Worm (Caenorhabditis elegans) whole organism, L1 larva: Measurements from ENCODE around the gene F56H9.9.

Experiments used
- Y116A8C.19 ChIP-seq: sonication (generic microtip); optimal IDR thresholded peaks from 2 replicates; lab custom pipeline; 2016; ENCODE audit warnings: missing compliant biosample characterization, missing genetic modification characterization, borderline replicate concordance
- aha-1 ChIP-seq: fragments of 150-350 bp; optimal IDR thresholded peaks from 2 replicates; lab custom pipeline; 2014; ENCODE audit warnings: missing biosample characterization, missing genetic modification characterization
- alr-1 ChIP-seq: fragments of 200-800 bp; sonication (Bioruptor generic); optimal IDR thresholded peaks from 2 replicates; lab custom pipeline; 2018; ENCODE audit warnings: borderline replicate concordance, mild to moderate bottlenecking, missing genetic modification characterization, missing compliant biosample characterization
- aly-2 ChIP-seq: fragments of 150-350 bp; optimal IDR thresholded peaks from 2 replicates; lab custom pipeline; 2014; ENCODE audit warnings: missing biosample characterization, missing genetic modification characterization
- blmp-1 ChIP-seq: fragments of 150-350 bp; optimal IDR thresholded peaks from 2 replicates; lab custom pipeline; 2014; ENCODE audit warnings: missing biosample characterization, missing genetic modification characterization
- ceh-63 ChIP-seq: fragments of 200-800 bp; sonication (Bioruptor generic); optimal IDR thresholded peaks from 2 replicates; lab custom pipeline; 2018; ENCODE audit warnings: mild to moderate bottlenecking, missing genetic modification characterization, missing compliant biosample characterization
- ceh-88 ChIP-seq: fragments of 200-800 bp; sonication (Bioruptor generic); IDR thresholded peaks from 2 replicates; pipeline ENCODE4 v1.3.6; 2022; ENCODE audit warnings: missing genetic modification characterization, missing compliant biosample characterization
- dsc-1 ChIP-seq: sonication (generic microtip); optimal IDR thresholded peaks from 2 replicates; lab custom pipeline; 2016; ENCODE audit warnings: mild to moderate bottlenecking, missing genetic modification characterization, missing compliant biosample characterization
- efl-1 ChIP-seq, 4 experiments: fragments of 150-350 bp; optimal IDR thresholded peaks in 3 of 4; peaks in 1 of 4; 1 replicate in 1 of 4; 2 replicates in 3 of 4; lab custom pipeline; 2014; ENCODE audit warnings: missing biosample characterization in 2 of 4, missing genetic modification characterization in 2 of 4, missing genetic modification reagents in 2 of 4
- egl-13 ChIP-seq: sonication (generic microtip); optimal IDR thresholded peaks from 2 replicates; lab custom pipeline; 2016; ENCODE audit warnings: missing genotype, missing genetic modification reagents, missing genetic modification characterization, missing compliant biosample characterization
- elt-2 ChIP-seq: sonication (generic microtip); optimal IDR thresholded peaks from 2 replicates; lab custom pipeline; 2016; ENCODE audit warnings: missing genetic modification characterization, mild to moderate bottlenecking, inconsistent platforms, missing compliant biosample characterization, missing genetic modification reagents
- elt-3 ChIP-seq, 6 experiments: fragments of 150-350 bp in 1 of 6; sonication (generic microtip); optimal IDR thresholded peaks; 2 replicates each; lab custom pipeline; 2017 to 2018; ENCODE audit warnings: missing biosample characterization in 6 of 6, missing genetic modification characterization in 6 of 6, inconsistent platforms in 1 of 6
- fkh-10 ChIP-seq: sonication (generic microtip); optimal IDR thresholded peaks from 2 replicates; lab custom pipeline; 2017; ENCODE audit warnings: missing biosample characterization, missing genetic modification reagents, missing genetic modification characterization
- fkh-4 ChIP-seq: sonication (generic microtip); optimal IDR thresholded peaks from 2 replicates; lab custom pipeline; 2016; ENCODE audit warnings: missing compliant biosample characterization, missing genetic modification characterization, borderline replicate concordance
- fkh-8 ChIP-seq: sonication (generic microtip); optimal IDR thresholded peaks from 2 replicates; lab custom pipeline; 2016; ENCODE audit warnings: mild to moderate bottlenecking, missing genetic modification characterization, missing compliant biosample characterization
- hlh-17 ChIP-seq: fragments of 200-800 bp; sonication (Bioruptor generic); optimal IDR thresholded peaks from 2 replicates; lab custom pipeline; 2018; ENCODE audit warnings: missing genetic modification characterization, mild to moderate bottlenecking, missing compliant biosample characterization, moderate library complexity, borderline replicate concordance
- hlh-4 ChIP-seq: sonication (generic microtip); optimal IDR thresholded peaks from 2 replicates; lab custom pipeline; 2016; ENCODE audit warnings: mild to moderate bottlenecking, missing genetic modification characterization, missing compliant biosample characterization
- irx-1 ChIP-seq: sonication (generic microtip); optimal IDR thresholded peaks from 2 replicates; lab custom pipeline; 2016; ENCODE audit warnings: missing genetic modification characterization, missing compliant biosample characterization
- lin-14 ChIP-seq: fragments of 200-800 bp; sonication (Bioruptor generic); optimal IDR thresholded peaks from 2 replicates; lab custom pipeline; 2018; ENCODE audit warnings: mild to moderate bottlenecking, missing genetic modification characterization, moderate library complexity, missing compliant biosample characterization
- lin-15B ChIP-seq: fragments of 150-350 bp; sonication (generic microtip); optimal IDR thresholded peaks from 3 replicates; lab custom pipeline; 2014; ENCODE audit warnings: missing biosample characterization, missing genetic modification characterization
- lin-35 ChIP-seq, 2 experiments: fragments of 150-350 bp; optimal IDR thresholded peaks; 2 replicates each; lab custom pipeline; 2014; ENCODE audit warnings: missing biosample characterization in 2 of 2, missing genetic modification characterization in 2 of 2, missing genetic modification reagents in 2 of 2
- lin-39 ChIP-seq: fragments of 150-350 bp; optimal IDR thresholded peaks from 2 replicates; lab custom pipeline; 2014; ENCODE audit warnings: missing biosample characterization, missing genetic modification reagents, missing genetic modification characterization
- mab-9 ChIP-seq: fragments of 200-800 bp; sonication (Bioruptor generic); IDR thresholded peaks from 2 replicates; pipeline ENCODE4 v1.3.6; 2022; ENCODE audit warnings: missing genetic modification reagents, missing genetic modification characterization, missing compliant biosample characterization
- mef-2 ChIP-seq: fragments of 150-350 bp; optimal IDR thresholded peaks from 2 replicates; lab custom pipeline; 2014; ENCODE audit warnings: missing biosample characterization, missing genetic modification characterization
- nhr-237 ChIP-seq: fragments of 150-350 bp; optimal IDR thresholded peaks from 2 replicates; lab custom pipeline; 2014; ENCODE audit warnings: missing biosample characterization, missing genetic modification characterization
- nhr-28 ChIP-seq: fragments of 150-350 bp; optimal IDR thresholded peaks from 2 replicates; lab custom pipeline; 2014; ENCODE audit warnings: missing biosample characterization, missing genetic modification characterization
- nhr-47 ChIP-seq: sonication (generic microtip); optimal IDR thresholded peaks from 2 replicates; lab custom pipeline; 2016; ENCODE audit warnings: mild to moderate bottlenecking, missing genetic modification characterization, moderate library complexity, missing compliant biosample characterization
- nhr-71 ChIP-seq: sonication (generic microtip); optimal IDR thresholded peaks from 2 replicates; lab custom pipeline; 2016; ENCODE audit warnings: mild to moderate bottlenecking, missing genetic modification characterization, moderate library complexity, missing compliant biosample characterization
- nhr-77 ChIP-seq: fragments of 150-350 bp; optimal IDR thresholded peaks from 2 replicates; lab custom pipeline; 2014; ENCODE audit warnings: missing biosample characterization, missing genetic modification characterization
- nhr-85 ChIP-seq: sonication (generic microtip); peaks from one replicate; lab custom pipeline; 2016; ENCODE audit warnings: missing genetic modification characterization, inconsistent platforms, missing compliant biosample characterization
- pax-3 ChIP-seq: fragments of 200-800 bp; sonication (Bioruptor generic); optimal IDR thresholded peaks from 2 replicates; lab custom pipeline; 2018; ENCODE audit warnings: mild to moderate bottlenecking, missing genetic modification characterization, moderate library complexity, missing compliant biosample characterization
- pqm-1 ChIP-seq: sonication (generic microtip); optimal IDR thresholded peaks from 3 replicates; lab custom pipeline; 2017; ENCODE audit warnings: missing biosample characterization, missing genetic modification characterization
- skn-1 ChIP-seq: fragments of 150-350 bp; optimal IDR thresholded peaks from 2 replicates; lab custom pipeline; 2014; ENCODE audit warnings: missing biosample characterization, missing genetic modification characterization
- snpc-4 ChIP-seq: fragments of 150-350 bp; optimal IDR thresholded peaks from 2 replicates; lab custom pipeline; 2014; ENCODE audit warnings: missing biosample characterization, missing genetic modification characterization
- snu-23 ChIP-seq: sonication (generic microtip); optimal IDR thresholded peaks from 2 replicates; lab custom pipeline; 2016; ENCODE audit warnings: missing genetic modification characterization, missing compliant biosample characterization
- sox-4 ChIP-seq: sonication (generic microtip); optimal IDR thresholded peaks from 2 replicates; lab custom pipeline; 2016; ENCODE audit warnings: missing genetic modification characterization, missing compliant biosample characterization
- sptf-1 ChIP-seq: fragments of 150-350 bp; optimal IDR thresholded peaks from 2 replicates; lab custom pipeline; 2014; ENCODE audit warnings: missing biosample characterization, missing genetic modification characterization
- sup-37 ChIP-seq: fragments of 200-800 bp; sonication (Bioruptor generic); optimal IDR thresholded peaks from 2 replicates; lab custom pipeline; 2018; ENCODE audit warnings: mild to moderate bottlenecking, missing genetic modification characterization, missing compliant biosample characterization
- tbx-2 ChIP-seq: sonication (generic microtip); optimal IDR thresholded peaks from 2 replicates; lab custom pipeline; 2016; ENCODE audit warnings: missing genetic modification characterization, missing compliant biosample characterization
- unc-130 ChIP-seq: fragments of 150-350 bp; optimal IDR thresholded peaks from 2 replicates; lab custom pipeline; 2017; ENCODE audit warnings: missing biosample characterization, missing genetic modification characterization, inconsistent platforms
- unc-30 ChIP-seq: sonication (generic microtip); optimal IDR thresholded peaks from 2 replicates; lab custom pipeline; 2017; ENCODE audit warnings: missing biosample characterization, missing genetic modification characterization
- unc-98 ChIP-seq: fragments of 200-800 bp; sonication (Bioruptor generic); IDR thresholded peaks from 2 replicates; pipeline ENCODE4 v1.3.6; 2022; ENCODE audit warnings: missing genetic modification characterization, missing compliant biosample characterization
- zip-4 ChIP-seq: fragments of 200-800 bp; sonication (Bioruptor generic); optimal IDR thresholded peaks from 2 replicates; lab custom pipeline; 2018; ENCODE audit warnings: mild to moderate bottlenecking, missing genetic modification characterization, moderate library complexity, missing compliant biosample characterization

Gene F56H9.9

DNA sequence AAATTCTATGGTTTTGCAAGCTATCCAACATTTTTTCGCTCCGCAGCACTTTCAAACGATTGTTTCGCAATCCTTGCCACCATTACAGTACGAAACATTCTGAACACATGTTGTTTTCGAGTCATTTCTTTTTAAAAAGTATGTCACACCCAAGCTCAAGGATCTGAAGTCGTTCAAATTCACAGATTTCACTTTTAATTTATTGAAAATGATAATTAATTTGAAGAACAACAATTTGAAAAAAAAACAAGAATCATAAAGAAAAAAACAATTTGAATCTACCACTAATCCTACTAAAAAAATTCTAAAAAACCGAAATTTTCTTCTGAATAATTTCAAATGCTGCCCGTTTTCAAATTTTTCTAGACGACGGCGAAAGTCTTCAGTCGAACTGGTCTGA, 31.9 kb downstream of the F56H9.9 start, which contains the start of gene C14C10.2:
Gene C14C10.2, minus strand, starts transcription at position 101 of the 400 bp plus-strand sequence.
- TF ChIP-seq aly-2 (tag; lab: Kevin White, UChicago) = peak; percentile 26
- no peak for TF ChIP-seq zip-4
- no peak for TF ChIP-seq pqm-1
- TF ChIP-seq fkh-4 (tag; lab: Kevin White, UChicago) = no peak
- TF ChIP-seq, all 84 proteins: peak for 1

DNA sequence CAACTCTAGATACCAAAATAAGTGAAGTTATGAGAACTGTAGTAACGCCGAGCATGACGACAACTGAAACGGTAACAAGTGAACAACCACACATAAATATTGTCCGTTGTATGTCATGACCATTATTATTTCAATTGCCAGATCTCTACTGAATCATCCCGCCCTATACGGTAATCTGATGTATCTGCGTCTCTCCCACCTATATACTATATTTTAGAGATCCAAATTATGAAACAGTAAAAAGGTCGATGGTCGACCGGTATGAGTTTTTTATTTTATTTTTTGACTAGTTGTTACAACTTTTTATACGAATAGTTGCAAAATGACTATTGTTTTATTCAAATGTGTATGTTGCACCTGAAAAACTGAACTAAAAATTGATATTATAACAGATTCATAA, 33.7 kb downstream of the F56H9.9 start, which contains the start of gene ttr-43:
Gene ttr-43, minus strand, starts transcription at position 101 of the 400 bp plus-strand sequence.
- TF ChIP-seq nhr-77 (tag; lab: Kevin White, UChicago) = no peak
- no peak for TF ChIP-seq unc-130

ce11 chrV:12588030-12588429, 36.2 kb downstream of the F56H9.9 start, which contains the start of gene C14C10.1:
Gene C14C10.1, plus strand, starts transcription at chrV:12588330.
- no peak for TF ChIP-seq zip-4
- no peak for TF ChIP-seq unc-98
- no peak for TF ChIP-seq unc-30
- no peak for TF ChIP-seq fkh-10 (GFP tag; lab: Kevin White, UChicago)
- no peak for TF ChIP-seq mef-2 (tag; lab: Kevin White, UChicago)
- no peak for TF ChIP-seq ceh-63 (GFP tag; lab: Kevin White, UChicago)
- TF ChIP-seq nhr-237 (tag; lab: Kevin White, UChicago) = no peak
- TF ChIP-seq mab-9 = no peak
- no peak for TF ChIP-seq egl-13
- TF ChIP-seq hlh-4 (tag; lab: Kevin White, UChicago) = no peak
- no peak for TF ChIP-seq hlh-17 (GFP tag; lab: Kevin White, UChicago)

- TF ChIP-seq alr-1 = no peak
- peak; percentile 76 for TF ChIP-seq dsc-1 (tag; lab: Kevin White, UChicago)
- peak; percentile 42 for TF ChIP-seq fkh-8 (tag; lab: Kevin White, UChicago)
- TF ChIP-seq sptf-1 (tag; lab: Kevin White, UChicago) = no peak
- no peak for TF ChIP-seq lin-39 (tag; lab: Kevin White, UChicago)
- TF ChIP-seq snpc-4 (tag; lab: Kevin White, UChicago) = no peak
- TF ChIP-seq ceh-88 (GFP tag; lab: Robert Waterston, UW) = no peak
- TF ChIP-seq pax-3 = peak; percentile 79
- TF ChIP-seq aha-1 (tag; lab: Kevin White, UChicago) = no peak
Measured at ce11 chrV:12586793-12587192, 37.5 kb downstream of the F56H9.9 start.

ce11 chrV:12584771-12585170, 39.5 kb downstream of the F56H9.9 start:
- TF ChIP-seq lin-14 (GFP tag; lab: Kevin White, UChicago) (peak; percentile 34), pax-3 (peak; percentile 5), lin-15B (tag; lab: Kevin White, UChicago) (no peak), blmp-1 (tag; lab: Kevin White, UChicago) (no peak), skn-1 (no peak), nhr-47 (tag; lab: Kevin White, UChicago) (no peak), lin-35 (GFP tag; optimal IDR thresholded peaks at IDR 0.05; lab: Kevin White, UChicago) (no peak), nhr-28 (tag; lab: Kevin White, UChicago) (no peak)

ce11 chrV:12583421-12583820, 40.9 kb downstream of the F56H9.9 start:
- TF ChIP-seq nhr-77 (tag; lab: Kevin White, UChicago) (no peak), irx-1 (tag; lab: Kevin White, UChicago) (no peak), tbx-2 (peak; percentile 25), Y116A8C.19 (tag; lab: Kevin White, UChicago) (no peak), fkh-8 (tag; lab: Kevin White, UChicago) (no peak), sox-4 (tag; lab: Kevin White, UChicago) (no peak), elt-2 (tag; lab: Kevin White, UChicago) (no peak), nhr-85 (tag; lab: Kevin White, UChicago) (no peak), lin-14 (GFP tag; lab: Kevin White, UChicago) (peak; percentile 52), snu-23 (no peak), nhr-71 (tag; lab: Kevin White, UChicago) (peak; percentile 24), efl-1 (optimal IDR thresholded peaks at IDR 0.05; lab: Kevin White, UChicago) (no peak), efl-1 (GFP tag; optimal IDR thresholded peaks at IDR 0.05 in 1 of 2; lab: Kevin White, UChicago) (peak in 1 of 2 experiments; percentile 20), pqm-1 (no peak), elt-3 (tag; optimal IDR thresholded peaks at IDR 0.05; lab: Kevin White, UChicago) (no peak), lin-15B (tag; lab: Kevin White, UChicago) (no peak), sup-37 (no peak)
